Worm (Caenorhabditis elegans) whole organism, L4/young adult: ENCODE data around the gene EEED8.13.

ENCODE experiments used
- W03F9.2 ChIP-seq: fragments of 150-350 bp; optimal IDR thresholded peaks from 2 replicates; lab custom pipeline; 2014; ENCODE audit warnings: missing biosample characterization, missing genetic modification characterization
- dao-5 ChIP-seq: sonication (generic microtip); optimal IDR thresholded peaks from 2 replicates; lab custom pipeline; 2016; ENCODE audit warnings: missing genotype, missing genetic modification characterization, moderate library complexity, missing compliant biosample characterization
- him-1 ChIP-seq: sonication (generic microtip); optimal IDR thresholded peaks from 2 replicates; lab custom pipeline; 2016; ENCODE audit warnings: missing genotype, missing genetic modification reagents, missing genetic modification characterization, missing compliant biosample characterization

ce11 chrII:5420947-5421614 lies 8.7 kb upstream of the EEED8.13 start, which contains the start of gene tofu-6:
- TF ChIP-seq him-1 (no peak), W03F9.2 (tag; lab: Kevin White, UChicago) (no peak), dao-5 (no peak)
